Fruit fly (Drosophila melanogaster): ENCODE measurements around the gene Eip75B.
A peak's percentile ranks its signal among the peaks of the same experiment; 100 is the strongest.

The Eip75B gene

DNA sequence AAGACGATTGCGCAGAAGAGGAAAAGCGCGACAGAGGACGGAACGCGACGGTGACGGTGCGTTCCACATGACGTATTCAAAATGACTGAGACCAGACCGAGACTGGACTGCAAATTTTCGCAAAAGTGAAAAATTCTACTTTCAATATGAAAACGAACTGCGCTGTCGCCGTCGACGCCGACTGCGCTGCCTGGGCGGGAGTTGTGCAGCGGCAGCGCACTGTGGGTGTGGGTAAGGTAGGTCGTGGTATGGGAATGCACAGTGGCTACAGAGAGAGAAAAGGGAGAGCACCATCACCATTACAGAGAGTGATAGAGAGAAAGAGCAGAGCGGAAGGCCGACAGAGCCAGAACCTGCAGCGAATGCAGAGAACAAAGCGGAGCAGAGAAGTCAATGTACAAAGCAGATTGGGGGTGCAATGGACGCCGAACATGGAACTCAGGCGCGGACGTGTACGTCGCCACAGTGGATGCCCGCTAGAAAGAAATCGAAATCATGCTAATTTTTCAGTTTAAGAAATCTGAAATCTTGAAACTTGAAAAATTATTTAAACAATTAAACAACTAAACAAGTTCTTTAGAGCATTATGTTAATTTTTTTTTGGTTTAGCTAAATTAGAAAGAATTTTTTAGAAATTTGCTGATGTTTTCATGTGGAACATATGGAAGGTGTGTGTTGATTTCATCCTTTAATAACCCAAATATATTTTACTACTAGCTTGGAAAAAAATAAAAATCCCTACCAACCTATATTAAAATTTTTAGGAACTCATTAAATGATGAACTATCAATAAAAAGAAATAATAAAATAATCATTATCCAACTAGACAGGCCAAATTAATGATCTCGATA, at the start of gene Eip75B:
Gene Eip75B (minus strand): TSS at position 65 of the 851 bp plus-strand sequence.
- TF ChIP-seq rgr (GFP tag; optimal IDR thresholded peaks at IDR 0.05) (peak; percentile 45), lola (GFP tag; optimal IDR thresholded peaks at IDR 0.05) (no peak), Jra (GFP tag; optimal IDR thresholded peaks at IDR 0.05) (no peak), Myc (optimal IDR thresholded peaks at IDR 0.05) (no peak), CG32264 (GFP tag; optimal IDR thresholded peaks at IDR 0.05) (no peak), OdsH (GFP tag; optimal IDR thresholded peaks at IDR 0.05) (peak; percentile 57), foxo (GFP tag; optimal IDR thresholded peaks at IDR 0.05) (peak in 1 of 2 experiments; percentile 58), fru (GFP tag; optimal IDR thresholded peaks at IDR 0.05) (peak; percentile 57), dmrt93B (GFP tag; optimal IDR thresholded peaks at IDR 0.05) (peak; percentile 52), Rel (GFP tag; optimal IDR thresholded peaks at IDR 0.05) (no peak), Rel (tag; optimal IDR thresholded peaks at IDR 0.05) (no peak), Hnf4 (GFP tag; optimal IDR thresholded peaks at IDR 0.05) (peak; percentile 51), dl (GFP tag; optimal IDR thresholded peaks at IDR 0.05; ENCODE audit: insufficient read depth in 1 of 2, partially characterized antibody in 2 of 2) (peak; percentile 21 to 72), psq (GFP tag; optimal IDR thresholded peaks at IDR 0.05) (peak; percentile 86), HLH106 (tag; optimal IDR thresholded peaks at IDR 0.05) (peak; percentile 59), woc (GFP tag; optimal IDR thresholded peaks at IDR 0.05) (peak; percentile 59), tai (GFP tag; optimal IDR thresholded peaks at IDR 0.05) (peak; percentile 22), Dif (GFP tag; optimal IDR thresholded peaks at IDR 0.05; ENCODE audit: partially characterized antibody) (peak; percentile 76), Sp1 (GFP tag; optimal IDR thresholded peaks at IDR 0.05) (peak; percentile 64), br (GFP tag; optimal IDR thresholded peaks at IDR 0.05) (peak; percentile 42), dsf (GFP tag; optimal IDR thresholded peaks at IDR 0.05; ENCODE audit: borderline replicate concordance) (no peak), ey (GFP tag; optimal IDR thresholded peaks at IDR 0.05) (peak; percentile 32), Hr83 (GFP tag; optimal IDR thresholded peaks at IDR 0.05; ENCODE audit: poor library complexity, severe bottlenecking) (peak; percentile 9), h (GFP tag; optimal IDR thresholded peaks at IDR 0.05) (peak; percentile 46)

DNA sequence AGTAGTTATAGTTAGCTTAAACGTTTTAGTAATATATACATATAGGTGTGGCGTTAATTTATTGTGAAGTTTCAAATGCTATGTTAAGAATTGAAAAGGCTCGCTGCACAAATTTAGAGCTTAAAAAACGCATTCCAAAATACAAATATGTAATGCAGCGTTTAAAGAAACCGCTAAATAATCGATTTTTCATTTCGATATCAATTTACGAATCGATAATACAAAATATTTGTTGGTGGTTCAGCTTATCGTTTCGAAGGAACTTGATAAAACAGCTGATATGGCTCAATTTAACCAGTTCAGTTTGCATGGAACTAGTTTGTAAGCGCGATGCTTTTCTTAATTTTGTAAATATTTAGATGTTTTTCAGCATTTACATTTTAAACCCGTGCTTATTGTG, 48.2 kb upstream of the Eip75B start, which contains the start of the genes CG32195 and CG7341:
Gene CG32195 (plus strand): TSS at position 291 of the 400 bp plus-strand sequence.
Gene CG7341 (plus strand): TSS at position 291 of the 400 bp plus-strand sequence.
- TF ChIP-seq sage (GFP tag; optimal IDR thresholded peaks at IDR 0.05) (peak; percentile 42), Rel (GFP tag; optimal IDR thresholded peaks at IDR 0.05) (no peak), Rel (tag; optimal IDR thresholded peaks at IDR 0.05) (no peak), foxo (GFP tag; optimal IDR thresholded peaks at IDR 0.05) (peak in 1 of 2 experiments; percentile 28), dmrt93B (GFP tag; optimal IDR thresholded peaks at IDR 0.05) (no peak)

DNA sequence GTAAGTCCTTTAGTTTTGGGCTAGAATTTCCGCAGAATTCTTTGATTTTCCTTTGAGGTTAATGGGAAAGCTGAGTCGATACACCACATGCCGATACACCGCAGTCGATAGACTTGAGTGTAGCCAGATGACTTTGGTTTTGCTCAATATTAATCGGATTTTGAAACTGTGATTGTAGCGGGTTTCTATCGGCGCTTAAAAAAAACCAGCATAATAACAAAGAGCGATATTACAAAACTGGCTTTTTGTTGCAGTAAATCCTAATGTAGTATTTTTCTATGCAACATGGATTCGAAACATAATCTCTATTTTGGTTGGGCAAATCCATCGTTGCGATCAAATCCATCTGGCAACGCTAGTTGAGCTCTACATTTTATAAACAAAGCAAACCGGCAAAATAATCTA, 45.0 kb upstream of the Eip75B start, which contains the start of the genes Polr3D and mus304:
Gene Polr3D (minus strand): TSS at position 116 of the 405 bp plus-strand sequence.
Gene mus304 (plus strand): TSS at position 356 of the 405 bp plus-strand sequence.
- TF ChIP-seq rgr (GFP tag; optimal IDR thresholded peaks at IDR 0.05) (peak; percentile 23), CrebA (GFP tag; optimal IDR thresholded peaks at IDR 0.05; ENCODE audit: borderline replicate concordance) (no peak), N (GFP tag; optimal IDR thresholded peaks at IDR 0.05) (no peak), dmrt93B (GFP tag; optimal IDR thresholded peaks at IDR 0.05) (no peak), psq (GFP tag; optimal IDR thresholded peaks at IDR 0.05) (peak; percentile 19), Sp1 (GFP tag; optimal IDR thresholded peaks at IDR 0.05) (peak; percentile 28), Dif (GFP tag; optimal IDR thresholded peaks at IDR 0.05; ENCODE audit: partially characterized antibody) (no peak), lola (GFP tag; optimal IDR thresholded peaks at IDR 0.05) (no peak), CG9705 (GFP tag; optimal IDR thresholded peaks at IDR 0.05) (peak; percentile 65), Mio (GFP tag; optimal IDR thresholded peaks at IDR 0.05) (no peak), Dfd (GFP tag; optimal IDR thresholded peaks at IDR 0.05) (no peak), dl (GFP tag; optimal IDR thresholded peaks at IDR 0.05; ENCODE audit: insufficient read depth in 1 of 2, partially characterized antibody in 2 of 2) (no peak), Hr83 (GFP tag; optimal IDR thresholded peaks at IDR 0.05; ENCODE audit: poor library complexity, severe bottlenecking) (no peak), sv (GFP tag; optimal IDR thresholded peaks at IDR 0.05) (no peak), foxo (GFP tag; optimal IDR thresholded peaks at IDR 0.05) (peak in 1 of 2 experiments; percentile 51), jim (GFP tag; optimal IDR thresholded peaks at IDR 0.05) (no peak), OdsH (GFP tag; optimal IDR thresholded peaks at IDR 0.05) (peak; percentile 24), woc (GFP tag; optimal IDR thresholded peaks at IDR 0.05) (no peak), br (GFP tag; optimal IDR thresholded peaks at IDR 0.05) (no peak), ey (GFP tag; optimal IDR thresholded peaks at IDR 0.05) (peak; percentile 47), sage (GFP tag; optimal IDR thresholded peaks at IDR 0.05) (no peak), tai (GFP tag; optimal IDR thresholded peaks at IDR 0.05) (no peak), pan (optimal IDR thresholded peaks at IDR 0.05) (no peak), GATAd (GFP tag; optimal IDR thresholded peaks at IDR 0.05) (no peak), brk (GFP tag; optimal IDR thresholded peaks at IDR 0.05) (no peak), HLH106 (tag; optimal IDR thresholded peaks at IDR 0.05) (peak; percentile 61), usp (GFP tag; optimal IDR thresholded peaks at IDR 0.05) (no peak), Rel (GFP tag; optimal IDR thresholded peaks at IDR 0.05) (no peak), Rel (tag; optimal IDR thresholded peaks at IDR 0.05) (peak; percentile 1), dsf (GFP tag; optimal IDR thresholded peaks at IDR 0.05; ENCODE audit: borderline replicate concordance) (peak; percentile 13), Hnf4 (GFP tag; optimal IDR thresholded peaks at IDR 0.05) (peak; percentile 20), Vsx2 (GFP tag; optimal IDR thresholded peaks at IDR 0.05; ENCODE audit: partially characterized antibody) (no peak), h (GFP tag; optimal IDR thresholded peaks at IDR 0.05) (peak; percentile 40), Hr78 (GFP tag; optimal IDR thresholded peaks at IDR 0.05) (no peak), Abd-B (GFP tag; optimal IDR thresholded peaks at IDR 0.05) (no peak), fru (GFP tag; optimal IDR thresholded peaks at IDR 0.05) (peak; percentile 18), CG32264 (GFP tag; optimal IDR thresholded peaks at IDR 0.05) (no peak), Myc (optimal IDR thresholded peaks at IDR 0.05) (no peak), Jra (GFP tag; optimal IDR thresholded peaks at IDR 0.05) (no peak)
